Fruit fly (Drosophila melanogaster) whole organism: ENCODE results near the gene Nplp4.

Experiments used
- CG8478 ChIP-seq: fragments of >200 bp; optimal IDR thresholded peaks from 2 replicates; lab custom pipeline; 2018; ENCODE audit warnings: inconsistent platforms
- Dll ChIP-seq: fragments of >200 bp; optimal IDR thresholded peaks from 2 replicates; lab custom pipeline; 2017
- pan ChIP-seq: fragments of >200 bp; optimal IDR thresholded peaks from 2 replicates; lab custom pipeline; 2017
- psq ChIP-seq: fragments of >200 bp; optimal IDR thresholded peaks from 2 replicates; lab custom pipeline; 2017
- usp ChIP-seq: fragments of >200 bp; optimal IDR thresholded peaks from 2 replicates; lab custom pipeline; 2017; ENCODE audit warnings: missing biosample characterization, missing genetic modification characterization, mixed read lengths

dm6 chr2L:2022823-2023222 is 14.6 kb downstream of the Nplp4 start:
- TF ChIP-seq psq (lab: Kevin White, UChicago), result no peak
- no peak for TF ChIP-seq Dll (lab: Kevin White, UChicago)
- TF ChIP-seq CG8478 (lab: Kevin White, UChicago), result no peak
- no peak for TF ChIP-seq usp (GFP tag; lab: Kevin White, UChicago)
- TF ChIP-seq pan (lab: Kevin White, UChicago), result no peak
